Fruit fly (Drosophila melanogaster): ENCODE results near the gene eRF3.
A peak's percentile ranks its signal among the peaks of the same experiment; 100 is the strongest.

The eRF3 gene

DNA sequence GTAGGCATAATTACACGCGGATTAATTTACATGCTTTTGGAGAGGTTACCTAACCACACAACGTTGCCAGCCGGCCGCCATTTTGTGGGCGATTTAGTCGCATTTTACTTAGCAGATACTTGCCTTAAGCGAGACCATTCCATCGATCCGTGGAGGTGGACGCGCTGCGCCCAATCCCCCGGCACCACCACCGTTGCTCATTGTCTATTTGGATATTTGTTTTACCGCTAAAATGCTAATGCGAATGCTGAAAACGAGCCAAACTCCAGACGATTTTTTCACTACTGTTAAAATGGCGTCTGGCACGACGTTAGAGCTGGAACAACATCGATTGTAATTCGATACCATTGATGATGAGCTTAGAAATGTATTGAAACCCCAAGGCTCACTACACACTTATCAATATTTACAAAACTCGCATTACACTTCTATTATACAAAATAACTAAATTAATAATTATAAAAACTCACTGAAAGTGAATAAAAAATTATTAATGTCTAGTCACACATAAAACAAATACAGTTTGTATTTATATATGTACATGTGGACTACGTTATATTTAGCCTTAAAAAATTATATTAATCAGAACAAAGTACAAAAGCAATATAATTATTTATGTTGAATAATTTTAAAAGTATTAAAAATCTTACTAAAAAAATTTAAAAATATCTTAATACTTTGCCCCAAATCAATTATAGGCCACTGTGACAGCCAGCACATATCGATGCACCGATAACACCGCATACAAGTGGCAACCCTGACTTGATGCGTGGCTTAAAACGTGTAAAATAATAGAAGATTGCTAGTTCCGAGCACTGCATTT is at the start of gene eRF3 (continued):
- TF ChIP-seq CG8765 (GFP tag; IDR thresholded peaks at IDR 0.05) (peak; percentile 51), ro (GFP tag; IDR thresholded peaks at IDR 0.05) (peak; percentile 42; the same call in 1 of the 2 replicates), Xrp1 (GFP tag; IDR thresholded peaks at IDR 0.05) (peak; percentile 78; the same call in 1 of the 2 replicates), CG17802 (tag; optimal IDR thresholded peaks at IDR 0.05) (no peak), knrl (GFP tag; IDR thresholded peaks at IDR 0.05; ENCODE audit: partially characterized antibody) (peak; percentile 68), NK7.1 (GFP tag; optimal IDR thresholded peaks at IDR 0.05) (no peak), CG2129 (GFP tag; IDR thresholded peaks at IDR 0.05; ENCODE audit: partially characterized antibody) (peak; percentile 22; the same call in 1 of the 2 replicates), NfI (GFP tag; optimal IDR thresholded peaks at IDR 0.05) (peak; percentile 62), CG4360 (GFP tag; IDR thresholded peaks at IDR 0.05) (no peak), CG2202 (tag; optimal IDR thresholded peaks at IDR 0.05) (peak; percentile 31), Aef1 (GFP tag; IDR thresholded peaks at IDR 0.05) (peak; percentile 67), cato (GFP tag; optimal IDR thresholded peaks at IDR 0.05; ENCODE audit: borderline replicate concordance) (no peak), ac (GFP tag; optimal IDR thresholded peaks at IDR 0.05) (no peak), CG4730 (GFP tag; IDR thresholded peaks at IDR 0.05) (peak; percentile 65), kah (GFP tag; optimal IDR thresholded peaks at IDR 0.05) (no peak), CG1647 (GFP tag; optimal IDR thresholded peaks at IDR 0.05) (no peak), CG30403 (GFP tag; optimal IDR thresholded peaks at IDR 0.05) (peak; percentile 86), H15 (GFP tag; IDR thresholded peaks at IDR 0.05) (peak; percentile 43; the same call in 1 of the 3 replicates), stc (GFP tag; IDR thresholded peaks at IDR 0.05) (peak; percentile 54; the same call in 1 of the 2 replicates), Trl (optimal IDR thresholded peaks at IDR 0.05) (no peak), Trl (GFP tag; optimal IDR thresholded peaks at IDR 0.05) (no peak), GATAe (GFP tag; conservative IDR thresholded peaks at IDR 0.05) (peak; percentile 65), jigr1 (GFP tag; IDR thresholded peaks at IDR 0.05) (no peak), eyg (GFP tag; optimal IDR thresholded peaks at IDR 0.05) (no peak), dysf (GFP tag; IDR thresholded peaks at IDR 0.05) (peak; percentile 86; the same call in 2 of the 3 replicates), tin (GFP tag; optimal IDR thresholded peaks at IDR 0.05) (peak; percentile 74), h (optimal IDR thresholded peaks at IDR 0.05) (no peak), ttk (GFP tag; IDR thresholded peaks at IDR 0.05) (peak; percentile 53; the same call in 1 of the 2 replicates), CG30431 (GFP tag; optimal IDR thresholded peaks at IDR 0.05) (peak; percentile 53), CG8359 (GFP tag; optimal IDR thresholded peaks at IDR 0.05; ENCODE audit: borderline replicate concordance) (peak; percentile 6), ssp (GFP tag; IDR thresholded peaks at IDR 0.05) (peak; percentile 72), Mad (GFP tag; optimal IDR thresholded peaks at IDR 0.05) (peak; percentile 5), CG43689 (GFP tag; IDR thresholded peaks at IDR 0.05) (peak; percentile 39), tio (GFP tag; optimal IDR thresholded peaks at IDR 0.05) (peak; percentile 80), Bteb2 (GFP tag; optimal IDR thresholded peaks at IDR 0.05) (no peak), da (GFP tag; optimal IDR thresholded peaks at IDR 0.05) (no peak), CkIIα-i1 (GFP tag; IDR thresholded peaks at IDR 0.05) (no peak), usp (GFP tag; optimal IDR thresholded peaks at IDR 0.05) (no peak), grau (tag; optimal IDR thresholded peaks at IDR 0.05) (peak; percentile 87), gsb-n (tag; optimal IDR thresholded peaks at IDR 0.05) (peak; percentile 71), D19B (GFP tag; optimal IDR thresholded peaks at IDR 0.05) (peak; percentile 23), CG31388 (GFP tag; optimal IDR thresholded peaks at IDR 0.05) (peak; percentile 18), psq (GFP tag; optimal IDR thresholded peaks at IDR 0.05) (peak; percentile 35), dati (GFP tag; IDR thresholded peaks at IDR 0.05) (no peak), CG9932 (GFP tag; IDR thresholded peaks at IDR 0.05) (peak; percentile 85), CG6854 (GFP tag; optimal IDR thresholded peaks at IDR 0.05) (no peak), CG31224 (GFP tag; IDR thresholded peaks at IDR 0.05) (peak; percentile 53), CG7271 (tag; optimal IDR thresholded peaks at IDR 0.05) (no peak), CG13424 (tag; optimal IDR thresholded peaks at IDR 0.05) (peak; percentile 91), gce (GFP tag; IDR thresholded peaks at IDR 0.05) (0 out of 3 replicates have a peak, but pooled peaks have one; percentile 5), sug (tag; optimal IDR thresholded peaks at IDR 0.05) (peak; percentile 76)

All from whole organism, embryonic.